Worm (Caenorhabditis elegans): ENCODE measurements around the gene mrpl-16.
A peak's percentile ranks its signal among the peaks of the same experiment; 100 is the strongest.
"Not testable (repeated sequence)": the region's sequence is repeated elsewhere in the genome, so short reads cannot be mapped to it uniquely, and the experiment has no call there.

The mrpl-16 gene

ce11 chrIII:4735443-4735842 is 31.2 kb downstream of the mrpl-16 start, which contains the start of gene F17C8.7:
Gene F17C8.7, plus strand, starts transcription at chrIII:4735743.
- no peak for TF ChIP-seq fkh-6 (tag; optimal IDR thresholded peaks at IDR 0.05)
- TF ChIP-seq T23F11.4 (GFP tag; optimal IDR thresholded peaks at IDR 0.05) = no peak
- no peak for TF ChIP-seq ceh-18 (tag; optimal IDR thresholded peaks at IDR 0.05)
- no peak for TF ChIP-seq pat-9 (tag; optimal IDR thresholded peaks at IDR 0.05)
- no peak for TF ChIP-seq ahr-1 (tag; optimal IDR thresholded peaks at IDR 0.05)

- TF ChIP-seq T23F11.4 (GFP tag; optimal IDR thresholded peaks at IDR 0.05) (no peak), unc-86 (tag; optimal IDR thresholded peaks at IDR 0.05) (no peak), syd-9 (tag; optimal IDR thresholded peaks at IDR 0.05) (no peak), ceh-2 (tag; optimal IDR thresholded peaks at IDR 0.05) (no peak), odd-2 (tag; optimal IDR thresholded peaks at IDR 0.05) (no peak), ets-4 (tag; optimal IDR thresholded peaks at IDR 0.05) (no peak), ceh-19 (GFP tag; optimal IDR thresholded peaks at IDR 0.05) (no peak), nfya-1 (tag; optimal IDR thresholded peaks at IDR 0.05) (no peak), ceh-34 (tag; optimal IDR thresholded peaks at IDR 0.05) (no peak), sox-4 (tag; optimal IDR thresholded peaks at IDR 0.05) (no peak), gmeb-2 (tag; optimal IDR thresholded peaks at IDR 0.05) (no peak), ahr-1 (tag; optimal IDR thresholded peaks at IDR 0.05) (no peak), npax-4 (tag; optimal IDR thresholded peaks at IDR 0.05) (no peak), K09A11.1 (tag; optimal IDR thresholded peaks at IDR 0.05; ENCODE audit: insufficient read depth) (no peak)
These were observed 35.8 kb downstream of the mrpl-16 start, which contains the start of gene ras-2 for ce11 chrIII:4739975-4740374. Gene ras-2, minus strand, starts transcription at chrIII:4740075.

ce11 chrIII:4740820-4741219 is 36.6 kb downstream of the mrpl-16 start:
- TF ChIP-seq dmd-4 (tag; optimal IDR thresholded peaks at IDR 0.05; ENCODE audit: borderline replicate concordance) = no peak
- peak; percentile 27 for TF ChIP-seq elt-2 (tag; optimal IDR thresholded peaks at IDR 0.05)
- TF ChIP-seq C38D4.7 (GFP tag; optimal IDR thresholded peaks at IDR 0.05) = no peak
- TF ChIP-seq hlh-6 (tag; optimal IDR thresholded peaks at IDR 0.05) = no peak

- TF ChIP-seq dmd-4 (tag; optimal IDR thresholded peaks at IDR 0.05; ENCODE audit: borderline replicate concordance); lin-11 (tag; optimal IDR thresholded peaks at IDR 0.05); tbx-7 (tag; optimal IDR thresholded peaks at IDR 0.05): not testable (repeated sequence)
These were observed 38.4 kb downstream of the mrpl-16 start, which contains the start of gene twk-6 for ce11 chrIII:4742620-4743019. Gene twk-6, plus strand, starts transcription at chrIII:4742920.

- TF ChIP-seq che-1 (tag; optimal IDR thresholded peaks at IDR 0.05) = no peak
- TF ChIP-seq syd-9 (tag; optimal IDR thresholded peaks at IDR 0.05) = no peak
- TF ChIP-seq unc-55 (GFP tag; optimal IDR thresholded peaks at IDR 0.05) = no peak
- TF ChIP-seq dve-1 (tag; optimal IDR thresholded peaks at IDR 0.05) = no peak
- TF ChIP-seq ceh-2 (tag; optimal IDR thresholded peaks at IDR 0.05) = no peak
- no peak for TF ChIP-seq ets-4 (tag; optimal IDR thresholded peaks at IDR 0.05)
- no peak for TF ChIP-seq lim-6 (tag; optimal IDR thresholded peaks at IDR 0.05)
- TF ChIP-seq ceh-48 (tag; optimal IDR thresholded peaks at IDR 0.05) = no peak
- TF ChIP-seq ceh-6 (GFP tag; optimal IDR thresholded peaks at IDR 0.05) = no peak
- no peak for TF ChIP-seq sox-2 (GFP tag; IDR thresholded peaks at IDR 0.05)
- no peak for TF ChIP-seq gmeb-2 (tag; optimal IDR thresholded peaks at IDR 0.05)
- TF ChIP-seq fkh-10 (GFP tag; optimal IDR thresholded peaks at IDR 0.05) = no peak
- TF ChIP-seq nhr-232 (tag; optimal IDR thresholded peaks at IDR 0.05) = no peak
- TF ChIP-seq unc-42 (tag; optimal IDR thresholded peaks at IDR 0.05) = no peak
- no peak for TF ChIP-seq Y22D7AL.16 (tag; optimal IDR thresholded peaks at IDR 0.05)
- TF ChIP-seq F13H6.1 (tag; optimal IDR thresholded peaks at IDR 0.05) = no peak
- no peak for TF ChIP-seq ceh-31 (tag; optimal IDR thresholded peaks at IDR 0.05)
- TF ChIP-seq T23F11.4 (GFP tag; optimal IDR thresholded peaks at IDR 0.05) = no peak
- no peak for TF ChIP-seq ceh-45 (GFP tag; IDR thresholded peaks at IDR 0.05)
These were observed 41.7 kb downstream of the mrpl-16 start, which contains the start of gene F17C8.6 for ce11 chrIII:4745934-4746333. Gene F17C8.6, minus strand, starts transcription at chrIII:4746034.
